Worm (Caenorhabditis elegans): Measurements from ENCODE around the gene daao-1.

daao-1 gene

ce11 chrIV:2610409-2610808, 3.6 kb upstream of the daao-1 start, which contains the start of gene Y69A2AR.32:
Y69A2AR.32 (plus strand) TSS chrIV:2610436.
- no peak for TF ChIP-seq lim-6 (tag; optimal IDR thresholded peaks at IDR 0.05)
- TF ChIP-seq F13H6.1 (tag; optimal IDR thresholded peaks at IDR 0.05), result no peak
- no peak for TF ChIP-seq ets-4 (tag; optimal IDR thresholded peaks at IDR 0.05)
- no peak for TF ChIP-seq unc-3 (GFP tag; conservative IDR thresholded peaks at IDR 0.05)
- TF ChIP-seq unc-3 (tag; optimal IDR thresholded peaks at IDR 0.05), result no peak
- TF ChIP-seq ztf-16 (tag; optimal IDR thresholded peaks at IDR 0.05), result no peak
- TF ChIP-seq pqm-1 (tag; optimal IDR thresholded peaks at IDR 0.05), result no peak
- TF ChIP-seq hlh-13 (GFP tag; optimal IDR thresholded peaks at IDR 0.05), result no peak
- TF ChIP-seq npax-4 (tag; optimal IDR thresholded peaks at IDR 0.05), result no peak
- TF ChIP-seq pros-1 (tag; optimal IDR thresholded peaks at IDR 0.05), result no peak

ce11 chrIV:2610974-2611373, 3.0 kb upstream of the daao-1 start:
- TF ChIP-seq nhr-11 (tag; optimal IDR thresholded peaks at IDR 0.05) (no peak), ceh-48 (tag; optimal IDR thresholded peaks at IDR 0.05) (peak; percentile 19)

ce11 chrIV:2613011-2613503, 937 bp upstream of the daao-1 start, which contains the start of gene Y69A2AR.28:
Y69A2AR.28 (minus strand) TSS chrIV:2613061.
- TF ChIP-seq ceh-24 (tag; optimal IDR thresholded peaks at IDR 0.05) (no peak), ceh-2 (tag; optimal IDR thresholded peaks at IDR 0.05) (no peak), unc-42 (tag; optimal IDR thresholded peaks at IDR 0.05) (no peak), zip-5 (tag; optimal IDR thresholded peaks at IDR 0.05) (no peak), ceh-31 (tag; optimal IDR thresholded peaks at IDR 0.05) (no peak), hlh-15 (tag; optimal IDR thresholded peaks at IDR 0.05) (no peak), ceh-18 (tag; optimal IDR thresholded peaks at IDR 0.05) (no peak), lim-6 (tag; optimal IDR thresholded peaks at IDR 0.05) (no peak), ceh-6 (GFP tag; optimal IDR thresholded peaks at IDR 0.05) (no peak)

ce11 chrIV:2616853-2617252, 2.9 kb downstream of the daao-1 start:
- TF ChIP-seq unc-42 (tag; optimal IDR thresholded peaks at IDR 0.05), result no peak
- TF ChIP-seq ref-2 (tag; optimal IDR thresholded peaks at IDR 0.05), result no peak
- TF ChIP-seq ceh-34 (tag; optimal IDR thresholded peaks at IDR 0.05), result no peak
- TF ChIP-seq eyg-1 (tag; optimal IDR thresholded peaks at IDR 0.05), result no peak
- TF ChIP-seq ceh-6 (GFP tag; optimal IDR thresholded peaks at IDR 0.05), result no peak
- TF ChIP-seq Y22D7AL.16 (tag; optimal IDR thresholded peaks at IDR 0.05), result no peak
- no peak for TF ChIP-seq odd-2 (tag; optimal IDR thresholded peaks at IDR 0.05)
- no peak for TF ChIP-seq lim-6 (tag; optimal IDR thresholded peaks at IDR 0.05)
- TF ChIP-seq nfya-1 (tag; optimal IDR thresholded peaks at IDR 0.05), result no peak
- TF ChIP-seq zip-5 (tag; optimal IDR thresholded peaks at IDR 0.05), result no peak
- no peak for TF ChIP-seq pha-2 (tag; optimal IDR thresholded peaks at IDR 0.05)

ce11 chrIV:2618611-2619010, 4.6 kb downstream of the daao-1 start, which contains the start of gene smf-3:
smf-3 (plus strand) TSS chrIV:2618869.
- TF ChIP-seq ceh-18 (tag; optimal IDR thresholded peaks at IDR 0.05) (no peak), elt-2 (tag; optimal IDR thresholded peaks at IDR 0.05) (peak; percentile 83)

- no peak for TF ChIP-seq che-1 (tag; optimal IDR thresholded peaks at IDR 0.05)
- TF ChIP-seq eyg-1 (tag; optimal IDR thresholded peaks at IDR 0.05), result no peak
- TF ChIP-seq ceh-30 (tag; optimal IDR thresholded peaks at IDR 0.05), result no peak
- TF ChIP-seq pqm-1 (tag; optimal IDR thresholded peaks at IDR 0.05), result no peak
- no peak for TF ChIP-seq nhr-232 (tag; optimal IDR thresholded peaks at IDR 0.05)
- no peak for TF ChIP-seq nfya-1 (tag; optimal IDR thresholded peaks at IDR 0.05)
Measured at ce11 chrIV:2628171-2628570, 14.2 kb downstream of the daao-1 start, which contains the start of gene ngn-1. ngn-1 (minus strand) TSS chrIV:2628271.

- TF ChIP-seq pat-9 (tag; optimal IDR thresholded peaks at IDR 0.05) (no peak), ahr-1 (tag; optimal IDR thresholded peaks at IDR 0.05) (no peak), elt-2 (tag; optimal IDR thresholded peaks at IDR 0.05) (peak; percentile 68), ceh-48 (tag; optimal IDR thresholded peaks at IDR 0.05) (no peak), pha-4 (tag; optimal IDR thresholded peaks at IDR 0.05) (no peak), C38D4.7 (GFP tag; optimal IDR thresholded peaks at IDR 0.05) (no peak), nfya-1 (tag; optimal IDR thresholded peaks at IDR 0.05) (no peak), eyg-1 (tag; optimal IDR thresholded peaks at IDR 0.05) (no peak), odd-2 (tag; optimal IDR thresholded peaks at IDR 0.05) (no peak)
Measured at ce11 chrIV:2630145-2630544, 16.2 kb downstream of the daao-1 start.

All from whole organism, late embryonic.